Worm (Caenorhabditis elegans): ENCODE data around the gene F56C3.3.

Gene F56C3.3

DNA sequence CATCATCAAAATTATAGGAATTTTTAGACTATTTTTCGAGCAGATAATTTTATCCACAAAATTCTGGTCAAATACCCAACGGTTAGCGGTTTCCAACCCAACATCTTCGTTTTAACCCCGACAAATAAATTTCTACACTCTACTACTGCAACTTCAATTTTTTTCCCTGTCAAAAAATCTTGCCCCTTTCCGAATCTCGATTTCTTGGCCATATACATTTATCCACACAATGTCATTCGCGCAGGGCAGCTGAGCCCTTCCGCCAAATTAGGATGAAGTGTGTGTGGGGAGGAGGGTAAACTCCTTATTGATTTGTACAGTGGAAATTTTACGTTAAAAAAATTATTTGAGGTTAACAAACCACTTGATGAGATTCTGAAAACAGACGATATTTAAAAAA, 13.4 kb downstream of the F56C3.3 start (continued):
- TF ChIP-seq lsy-2 (tag; optimal IDR thresholded peaks at IDR 0.05), result peak; percentile 89 to 90
- TF ChIP-seq elt-3 (tag; optimal IDR thresholded peaks at IDR 0.05), result peak; percentile 7 to 97 (median 88)
- peak; percentile 89 for TF ChIP-seq xbp-1 (tag; optimal IDR thresholded peaks at IDR 0.05)
- no peak for TF ChIP-seq ets-5 (GFP tag; IDR thresholded peaks at IDR 0.05)
- TF ChIP-seq nhr-84 (tag; optimal IDR thresholded peaks at IDR 0.05), result peak; percentile 69
- peak; percentile 57 for TF ChIP-seq nhr-12 (tag; optimal IDR thresholded peaks at IDR 0.05)
- TF ChIP-seq rnt-1 (tag; optimal IDR thresholded peaks at IDR 0.05), result peak; percentile 97
- TF ChIP-seq fos-1 (tag; optimal IDR thresholded peaks at IDR 0.05), result peak; percentile 95
- peak; percentile 51 to 59 (median 51) for TF ChIP-seq dpl-1 (GFP tag; optimal IDR thresholded peaks at IDR 0.05)
- TF ChIP-seq snu-23 (GFP tag; optimal IDR thresholded peaks at IDR 0.05), result peak; percentile 99
- TF ChIP-seq C04F5.9 (tag; optimal IDR thresholded peaks at IDR 0.05), result peak; percentile 77
- TF ChIP-seq lin-14 (GFP tag; optimal IDR thresholded peaks at IDR 0.05), result peak; percentile 94
- peak; percentile 93 for TF ChIP-seq fkh-8 (tag; optimal IDR thresholded peaks at IDR 0.05)
- TF ChIP-seq efl-3 (GFP tag; optimal IDR thresholded peaks at IDR 0.05), result peak; percentile 82
- no peak for TF ChIP-seq hlh-4 (tag; optimal IDR thresholded peaks at IDR 0.05)
- peak; percentile 79 to 87 for TF ChIP-seq efl-1 (optimal IDR thresholded peaks at IDR 0.05)
- TF ChIP-seq efl-1 (GFP tag; optimal IDR thresholded peaks at IDR 0.05 in 1 of 2), result peak; percentile 36 to 92
- TF ChIP-seq nhr-20 (tag; optimal IDR thresholded peaks at IDR 0.05), result peak; percentile 95
- peak; percentile 80 for TF ChIP-seq grh-1 (GFP tag; IDR thresholded peaks at IDR 0.05)
- peak; percentile 93 for TF ChIP-seq nhr-19 (GFP tag; conservative IDR thresholded peaks at IDR 0.05)
- TF ChIP-seq aha-1 (tag; optimal IDR thresholded peaks at IDR 0.05), result peak; percentile 49
- TF ChIP-seq ces-1 (GFP tag; optimal IDR thresholded peaks at IDR 0.05), result peak; percentile 86
- TF ChIP-seq ceh-90 (tag; optimal IDR thresholded peaks at IDR 0.05), result peak; percentile 24
- TF ChIP-seq fkh-10 (GFP tag; optimal IDR thresholded peaks at IDR 0.05), result peak; percentile 99
- peak; percentile 92 for TF ChIP-seq unc-130 (tag; optimal IDR thresholded peaks at IDR 0.05)
- peak; percentile 93 for TF ChIP-seq ceh-88 (GFP tag; IDR thresholded peaks at IDR 0.05)
- peak; percentile 99 for TF ChIP-seq ceh-82 (tag; optimal IDR thresholded peaks at IDR 0.05)
- TF ChIP-seq C34B4.2 (tag; optimal IDR thresholded peaks at IDR 0.05), result no peak
- peak; percentile 97 for TF ChIP-seq nhr-77 (tag; optimal IDR thresholded peaks at IDR 0.05)
- TF ChIP-seq vab-15 (tag; optimal IDR thresholded peaks at IDR 0.05), result peak; percentile 64
- TF ChIP-seq sox-4 (tag; optimal IDR thresholded peaks at IDR 0.05), result peak; percentile 96
- peak; percentile 75 for TF ChIP-seq nhr-76 (tag; optimal IDR thresholded peaks at IDR 0.05)

DNA sequence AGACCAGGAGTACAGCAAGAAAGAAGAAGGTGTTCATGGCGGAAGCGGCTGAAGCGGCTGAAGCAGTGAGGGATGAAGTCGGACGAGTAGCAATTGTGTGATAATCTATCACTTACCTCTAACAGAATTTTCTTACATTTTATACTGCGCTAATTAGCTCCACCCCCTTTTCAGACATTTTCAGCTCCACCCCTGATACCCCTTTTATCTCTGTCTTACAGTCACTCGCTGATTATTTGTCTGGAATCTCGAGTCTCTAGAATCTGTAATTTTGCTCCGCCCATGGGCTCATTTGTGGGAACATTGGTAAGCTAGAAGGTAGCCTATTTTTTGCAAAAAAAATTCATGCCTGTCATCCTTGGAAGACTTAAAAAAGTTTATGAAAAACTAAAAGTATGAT, 13.9 kb downstream of the F56C3.3 start, which contains the start of gene ins-39:
TSS of gene ins-39 (minus strand) at position 101 of the 400 bp plus-strand sequence.
- no peak for TF ChIP-seq tbx-2 (tag; optimal IDR thresholded peaks at IDR 0.05)
- TF ChIP-seq pag-3 (tag; optimal IDR thresholded peaks at IDR 0.05; ENCODE audit: borderline replicate concordance, insufficient read depth), result no peak
- TF ChIP-seq mef-2 (tag; optimal IDR thresholded peaks at IDR 0.05), result no peak
- TF ChIP-seq lin-39 (tag; optimal IDR thresholded peaks at IDR 0.05), result no peak
- TF ChIP-seq nhr-20 (tag; optimal IDR thresholded peaks at IDR 0.05), result no peak
- TF ChIP-seq mab-9 (GFP tag; IDR thresholded peaks at IDR 0.05), result no peak
- TF ChIP-seq hlh-4 (tag; optimal IDR thresholded peaks at IDR 0.05), result no peak
- TF ChIP-seq fkh-8 (tag; optimal IDR thresholded peaks at IDR 0.05), result no peak
- TF ChIP-seq fos-1 (tag; optimal IDR thresholded peaks at IDR 0.05), result no peak
- TF ChIP-seq fkh-4 (tag; optimal IDR thresholded peaks at IDR 0.05; ENCODE audit: borderline replicate concordance), result no peak
- no peak for TF ChIP-seq ceh-63 (GFP tag; optimal IDR thresholded peaks at IDR 0.05)
- TF ChIP-seq ceh-8 (GFP tag; optimal IDR thresholded peaks at IDR 0.05), result no peak
- no peak for TF ChIP-seq efl-1 (optimal IDR thresholded peaks at IDR 0.05)
- TF ChIP-seq efl-1 (GFP tag; optimal IDR thresholded peaks at IDR 0.05 in 1 of 2), result no peak
